Worm (Caenorhabditis elegans) whole organism, L4 larva: Measurements from ENCODE around the gene gst-17.

Source experiments
- daf-19 ChIP-seq: fragments of 200-800 bp; sonication (Bioruptor generic); conservative IDR thresholded peaks from 2 replicates; pipeline ENCODE4 v1.3.6; 2022; ENCODE audit warnings: missing genetic modification characterization, missing compliant biosample characterization
- dmd-6 ChIP-seq: fragments of 200-800 bp; sonication (Bioruptor generic); IDR thresholded peaks from 2 replicates; pipeline ENCODE4 v1.3.6; 2022; ENCODE audit warnings: missing genetic modification reagents, missing genetic modification characterization, missing compliant biosample characterization
- fos-1 ChIP-seq: fragments of 150-350 bp; optimal IDR thresholded peaks from 2 replicates; lab custom pipeline; 2014; ENCODE audit warnings: missing biosample characterization, missing genetic modification characterization
- hmg-1.1 ChIP-seq: fragments of 200-800 bp; sonication (Bioruptor generic); IDR thresholded peaks from 2 replicates; pipeline ENCODE4 v1.3.6; 2022; ENCODE audit warnings: missing genetic modification reagents, missing genetic modification characterization, missing compliant biosample characterization
- mdl-1 ChIP-seq, 2 experiments: fragments of 150-350 bp in 1 of 2; sonication (generic microtip) in 1 of 2; optimal IDR thresholded peaks; 2 replicates each; lab custom pipeline; 2014 to 2017; ENCODE audit warnings: missing biosample characterization in 2 of 2, missing genetic modification characterization in 2 of 2

DNA sequence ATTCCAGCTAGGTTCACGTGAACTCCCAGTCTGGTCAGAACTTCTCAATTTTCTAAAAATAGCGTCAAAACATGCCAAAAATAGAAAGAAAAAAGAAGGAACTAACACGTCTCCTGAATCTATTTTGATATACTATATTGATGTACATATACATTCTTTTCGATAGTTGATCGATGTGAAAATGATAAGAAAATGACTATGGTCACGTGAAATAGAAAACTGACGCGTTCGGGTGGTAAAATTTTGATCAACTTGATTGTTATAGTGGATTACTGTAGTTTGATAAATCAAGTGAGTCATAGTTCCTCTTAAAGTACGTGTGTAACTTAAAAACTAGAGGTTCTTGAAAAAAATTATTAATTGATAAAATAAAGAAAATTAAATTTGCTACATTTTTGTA lies 33.8 kb upstream of the gst-17 start:
- TF ChIP-seq fos-1 (tag; lab: Kevin White, UChicago) (no peak), mdl-1 (tag; optimal IDR thresholded peaks at IDR 0.05; lab: Kevin White, UChicago) (peak in 1 of 2 experiments; percentile 40), dmd-6 (peak; percentile 76), daf-19 (no peak), hmg-1.1 (GFP tag; lab: Robert Waterston, UW) (no peak)
